Fruit fly (Drosophila melanogaster) Kc167 (cell line): Measurements from ENCODE around the gene gry.

Experiments
- Myc ChIP-seq: fragments of >200 bp; optimal IDR thresholded peaks from 2 replicates; lab custom pipeline; 2017; ENCODE audit warnings: missing external identifiers
- ttk ChIP-seq: sonication (Bioruptor generic); optimal IDR thresholded peaks from 2 replicates; lab custom pipeline; 2017; ENCODE audit warnings: missing external identifiers

- TF ChIP-seq ttk (no peak), Myc (no peak)
Measured at dm6 chr3L:3189647-3190046, 9.2 kb upstream of the gry start, which contains the start of the genes CG42525 and CG14958.
